Worm (Caenorhabditis elegans) whole organism, L2 larva: Measurements from ENCODE around the gene str-211.

ENCODE experiments used
- egl-27 ChIP-seq: sonication (generic microtip); optimal IDR thresholded peaks from 3 replicates; lab custom pipeline; 2017; ENCODE audit warnings: missing biosample characterization, missing genetic modification reagents, missing genetic modification characterization
- elt-3 ChIP-seq: sonication (generic microtip); optimal IDR thresholded peaks from 2 replicates; lab custom pipeline; 2017; ENCODE audit warnings: missing biosample characterization, missing genetic modification characterization
- fos-1 ChIP-seq: fragments of 150-350 bp; optimal IDR thresholded peaks from 2 replicates; lab custom pipeline; 2014; ENCODE audit warnings: missing biosample characterization, missing genetic modification characterization
- lin-13 ChIP-seq: fragments of 150-350 bp; optimal IDR thresholded peaks from 2 replicates; lab custom pipeline; 2014; ENCODE audit warnings: missing biosample characterization, missing genetic modification reagents, missing genetic modification characterization
- mab-5 ChIP-seq: fragments of 150-350 bp; optimal IDR thresholded peaks from 2 replicates; lab custom pipeline; 2014; ENCODE audit warnings: missing biosample characterization, missing genetic modification characterization
- snpc-4 ChIP-seq: fragments of 150-350 bp; optimal IDR thresholded peaks from 2 replicates; lab custom pipeline; 2014; ENCODE audit warnings: missing biosample characterization, missing genetic modification characterization

- TF ChIP-seq elt-3 (tag; lab: Kevin White, UChicago), result no peak
- no peak for TF ChIP-seq lin-13 (GFP tag; lab: Kevin White, UChicago)
- no peak for TF ChIP-seq snpc-4 (tag; lab: Kevin White, UChicago)
- no peak for TF ChIP-seq fos-1 (tag; lab: Kevin White, UChicago)
- no peak for TF ChIP-seq mab-5 (tag; lab: Kevin White, UChicago)
- no peak for TF ChIP-seq egl-27 (tag; lab: Kevin White, UChicago)
Observed at ce11 chrV:4962968-4963367, 18.8 kb upstream of the str-211 start, which contains the start of gene tam-1.
